Worm (Caenorhabditis elegans): ENCODE results near the gene mtrr-1.

The mtrr-1 gene

ce11 chrII:9261931-9262562, 23.7 kb upstream of the mtrr-1 start, which contains the start of gene aqp-2:
Gene aqp-2, minus strand, starts transcription at chrII:9261981.
- TF ChIP-seq him-1 (tag; optimal IDR thresholded peaks at IDR 0.05) (no peak), W03F9.2 (tag; optimal IDR thresholded peaks at IDR 0.05) (no peak), dao-5 (tag; optimal IDR thresholded peaks at IDR 0.05) (no peak)

DNA sequence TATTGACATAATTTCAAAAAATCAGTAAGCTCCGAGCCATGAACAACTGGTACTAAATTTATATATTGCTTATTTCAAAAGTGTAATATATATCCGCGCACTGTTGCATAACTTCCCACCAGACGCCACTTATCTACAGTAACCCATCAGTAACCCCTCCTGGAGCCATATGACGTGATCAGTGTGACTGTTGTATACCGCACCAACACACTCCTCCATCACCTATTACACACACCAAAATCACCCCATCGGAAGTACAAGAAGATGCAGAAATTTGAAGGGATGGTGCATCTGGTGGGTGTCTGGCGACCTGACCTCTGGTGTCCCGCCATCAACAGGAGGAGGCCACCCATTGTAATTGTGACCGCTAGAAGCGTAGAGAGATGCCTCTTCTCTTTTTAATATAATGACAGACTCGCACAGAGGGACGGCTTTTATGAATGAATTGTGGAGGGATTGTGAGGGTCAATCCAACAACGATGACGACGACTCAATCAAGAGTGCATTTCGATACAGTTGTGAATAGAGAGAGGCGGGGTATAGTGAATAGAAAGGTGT, 22.9 kb upstream of the mtrr-1 start:
- TF ChIP-seq W03F9.2 (tag; optimal IDR thresholded peaks at IDR 0.05), result no peak
- TF ChIP-seq him-1 (tag; optimal IDR thresholded peaks at IDR 0.05), result no peak
- no peak for TF ChIP-seq dao-5 (tag; optimal IDR thresholded peaks at IDR 0.05)

DNA sequence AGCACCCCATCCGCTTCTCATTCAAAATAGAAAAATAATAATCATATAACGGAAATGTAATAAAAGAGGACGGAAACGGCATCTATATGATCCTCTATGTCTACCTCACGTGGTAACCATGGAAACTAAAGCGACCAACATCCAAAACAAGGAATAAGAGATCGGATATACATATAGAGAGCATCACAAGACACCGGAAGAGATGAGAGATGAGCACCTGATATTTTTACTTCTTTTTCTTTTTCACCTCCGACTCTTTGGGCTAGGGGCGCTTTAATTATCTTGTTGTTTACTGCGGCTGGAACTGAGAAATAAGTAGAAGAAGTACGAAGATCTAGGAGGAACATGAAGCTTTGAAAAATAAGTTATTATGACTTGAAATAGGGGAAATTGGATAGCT, 22.0 kb upstream of the mtrr-1 start:
- no peak for TF ChIP-seq dao-5 (tag; optimal IDR thresholded peaks at IDR 0.05)
- no peak for TF ChIP-seq him-1 (tag; optimal IDR thresholded peaks at IDR 0.05)
- no peak for TF ChIP-seq W03F9.2 (tag; optimal IDR thresholded peaks at IDR 0.05)

- no peak for TF ChIP-seq him-1 (tag; optimal IDR thresholded peaks at IDR 0.05)
- TF ChIP-seq W03F9.2 (tag; optimal IDR thresholded peaks at IDR 0.05), result no peak
- no peak for TF ChIP-seq dao-5 (tag; optimal IDR thresholded peaks at IDR 0.05)
Observed at ce11 chrII:9264689-9265278, 21.0 kb upstream of the mtrr-1 start.

ce11 chrII:9265705-9266104, 20.1 kb upstream of the mtrr-1 start:
- TF ChIP-seq him-1 (tag; optimal IDR thresholded peaks at IDR 0.05), result no peak
- TF ChIP-seq W03F9.2 (tag; optimal IDR thresholded peaks at IDR 0.05), result no peak
- no peak for TF ChIP-seq dao-5 (tag; optimal IDR thresholded peaks at IDR 0.05)

- TF ChIP-seq dao-5 (tag; optimal IDR thresholded peaks at IDR 0.05) (no peak), W03F9.2 (tag; optimal IDR thresholded peaks at IDR 0.05) (no peak)
Observed at ce11 chrII:9266252-9266651, 19.5 kb upstream of the mtrr-1 start.

ce11 chrII:9266755-9267154, 19.0 kb upstream of the mtrr-1 start, which contains the start of gene C01G6.2:
Gene C01G6.2, plus strand, starts transcription at chrII:9267055.
- TF ChIP-seq dao-5 (tag; optimal IDR thresholded peaks at IDR 0.05) (no peak), him-1 (tag; optimal IDR thresholded peaks at IDR 0.05) (no peak), W03F9.2 (tag; optimal IDR thresholded peaks at IDR 0.05) (no peak)

DNA sequence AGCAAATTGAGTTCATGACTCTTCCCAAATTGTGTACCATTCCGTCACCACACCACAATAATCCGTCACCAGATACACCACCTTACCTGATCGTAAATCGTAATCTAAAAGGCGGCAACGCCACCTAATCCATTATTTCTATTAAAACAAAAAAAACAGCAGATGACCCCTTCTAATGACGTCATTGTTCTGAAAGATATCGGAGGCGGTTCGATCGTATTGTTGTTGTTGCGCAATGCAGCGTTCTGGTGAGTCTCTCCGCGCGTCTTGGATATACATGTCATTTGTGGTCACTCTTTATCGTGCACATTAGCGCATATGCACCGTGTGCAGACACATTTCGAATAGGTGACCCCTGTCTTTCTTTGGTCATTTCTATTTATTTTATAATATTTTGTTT, 16.8 kb upstream of the mtrr-1 start:
- no peak for TF ChIP-seq him-1 (tag; optimal IDR thresholded peaks at IDR 0.05)
- TF ChIP-seq W03F9.2 (tag; optimal IDR thresholded peaks at IDR 0.05), result no peak
- no peak for TF ChIP-seq dao-5 (tag; optimal IDR thresholded peaks at IDR 0.05)

ce11 chrII:9269588-9269987, 16.2 kb upstream of the mtrr-1 start, which contains the start of gene C01G6.3:
Gene C01G6.3, plus strand, starts transcription at chrII:9269888.
- TF ChIP-seq W03F9.2 (tag; optimal IDR thresholded peaks at IDR 0.05) (no peak), him-1 (tag; optimal IDR thresholded peaks at IDR 0.05) (no peak), dao-5 (tag; optimal IDR thresholded peaks at IDR 0.05) (no peak)

ce11 chrII:9271285-9271684, 14.5 kb upstream of the mtrr-1 start:
- TF ChIP-seq dao-5 (tag; optimal IDR thresholded peaks at IDR 0.05), result no peak

ce11 chrII:9272942-9273341, 12.8 kb upstream of the mtrr-1 start, which contains the start of gene C01G6.4:
Gene C01G6.4, minus strand, starts transcription at chrII:9273042.
- TF ChIP-seq W03F9.2 (tag; optimal IDR thresholded peaks at IDR 0.05), result no peak
- TF ChIP-seq dao-5 (tag; optimal IDR thresholded peaks at IDR 0.05), result no peak

ce11 chrII:9273984-9274383, 11.8 kb upstream of the mtrr-1 start:
- TF ChIP-seq dao-5 (tag; optimal IDR thresholded peaks at IDR 0.05) (no peak), him-1 (tag; optimal IDR thresholded peaks at IDR 0.05) (peak; percentile 53), W03F9.2 (tag; optimal IDR thresholded peaks at IDR 0.05) (peak; percentile 85)

- no peak for TF ChIP-seq W03F9.2 (tag; optimal IDR thresholded peaks at IDR 0.05)
- TF ChIP-seq him-1 (tag; optimal IDR thresholded peaks at IDR 0.05), result no peak
- TF ChIP-seq dao-5 (tag; optimal IDR thresholded peaks at IDR 0.05), result no peak
Observed at ce11 chrII:9274734-9275133, 11.0 kb upstream of the mtrr-1 start.

DNA sequence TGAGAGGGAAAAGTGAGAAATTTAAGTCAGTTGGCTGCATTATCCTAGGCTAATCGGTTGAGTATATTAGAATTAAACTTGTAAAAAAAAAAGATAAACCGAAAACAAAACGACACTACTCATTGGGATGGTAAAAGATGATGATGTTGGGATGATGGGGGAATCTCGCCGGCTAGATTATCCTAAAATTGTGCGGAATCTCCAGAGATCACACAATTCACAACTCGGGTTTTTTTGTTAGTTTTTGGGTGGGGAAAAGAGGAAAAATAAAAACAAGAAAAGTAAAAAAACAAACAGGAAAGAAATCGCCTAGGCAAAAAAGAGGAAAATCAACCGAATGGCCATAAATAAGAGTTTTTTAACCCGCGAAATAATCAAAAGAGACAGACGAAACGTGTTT, 10.6 kb upstream of the mtrr-1 start:
- no peak for TF ChIP-seq dao-5 (tag; optimal IDR thresholded peaks at IDR 0.05)
- no peak for TF ChIP-seq W03F9.2 (tag; optimal IDR thresholded peaks at IDR 0.05)
- no peak for TF ChIP-seq him-1 (tag; optimal IDR thresholded peaks at IDR 0.05)

DNA sequence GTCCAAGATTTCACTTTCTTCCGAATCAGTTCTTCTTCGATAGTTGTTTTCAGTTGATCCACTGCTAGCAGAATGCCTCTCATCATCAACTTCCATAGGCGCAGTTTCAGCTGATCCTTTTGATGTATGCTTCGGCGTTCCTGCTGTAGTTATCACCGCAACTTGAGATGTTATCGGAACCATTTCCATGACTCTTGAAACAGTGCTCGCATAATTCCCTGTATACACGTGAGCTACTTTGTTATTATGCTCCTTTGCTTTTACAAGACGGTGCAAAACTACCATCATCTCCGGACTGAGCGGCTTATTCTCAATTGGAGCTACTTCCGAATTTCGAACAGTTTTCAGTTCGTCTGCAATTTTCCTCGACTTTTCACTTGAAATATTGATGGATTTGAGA, 8.6 kb upstream of the mtrr-1 start:
- no peak for TF ChIP-seq W03F9.2 (tag; optimal IDR thresholded peaks at IDR 0.05)
- TF ChIP-seq him-1 (tag; optimal IDR thresholded peaks at IDR 0.05), result no peak
- TF ChIP-seq dao-5 (tag; optimal IDR thresholded peaks at IDR 0.05), result no peak

Measured in whole organism, L4/young adult.